Worm (Caenorhabditis elegans) whole organism, L1 larva: ENCODE data around the gene F44A2.7.

ENCODE experiments used
- C16A3.4 ChIP-seq: fragments of 150-350 bp; optimal IDR thresholded peaks from 2 replicates; lab custom pipeline; 2014; ENCODE audit warnings: missing biosample characterization, missing genetic modification characterization
- C34B4.2 ChIP-seq: sonication (generic microtip); optimal IDR thresholded peaks from 2 replicates; lab custom pipeline; 2017; ENCODE audit warnings: mild to moderate bottlenecking, missing genetic modification characterization, missing compliant biosample characterization
- blmp-1 ChIP-seq: fragments of 150-350 bp; optimal IDR thresholded peaks from 2 replicates; lab custom pipeline; 2014; ENCODE audit warnings: missing biosample characterization, missing genetic modification characterization
- ceh-63 ChIP-seq: fragments of 200-800 bp; sonication (Bioruptor generic); optimal IDR thresholded peaks from 2 replicates; lab custom pipeline; 2018; ENCODE audit warnings: mild to moderate bottlenecking, missing genetic modification characterization, missing compliant biosample characterization
- dpl-1 ChIP-seq, 3 experiments: fragments of 150-350 bp in 2 of 3; sonication (generic microtip) in 1 of 3; optimal IDR thresholded peaks; 2 replicates each; lab custom pipeline; 2014 to 2017; ENCODE audit warnings: missing biosample characterization in 3 of 3, missing genetic modification characterization in 3 of 3, missing genetic modification reagents in 3 of 3
- efl-1 ChIP-seq, 4 experiments: fragments of 150-350 bp; optimal IDR thresholded peaks in 3 of 4; peaks in 1 of 4; 1 replicate in 1 of 4; 2 replicates in 3 of 4; lab custom pipeline; 2014; ENCODE audit warnings: missing biosample characterization in 2 of 4, missing genetic modification characterization in 2 of 4, missing genetic modification reagents in 2 of 4
- egl-27 ChIP-seq, 2 experiments: fragments of 150-350 bp in 1 of 2; sonication (generic microtip); optimal IDR thresholded peaks; 3 replicates each; lab custom pipeline; 2017 to 2018; ENCODE audit warnings: missing biosample characterization in 2 of 2, missing genetic modification characterization in 2 of 2, missing genetic modification reagents in 2 of 2
- elt-2 ChIP-seq: sonication (generic microtip); optimal IDR thresholded peaks from 2 replicates; lab custom pipeline; 2016; ENCODE audit warnings: missing genetic modification characterization, mild to moderate bottlenecking, inconsistent platforms, missing compliant biosample characterization, missing genetic modification reagents
- elt-3 ChIP-seq, 6 experiments: fragments of 150-350 bp in 1 of 6; sonication (generic microtip); optimal IDR thresholded peaks; 2 replicates each; lab custom pipeline; 2017 to 2018; ENCODE audit warnings: missing biosample characterization in 6 of 6, missing genetic modification characterization in 6 of 6, inconsistent platforms in 1 of 6
- fkh-8 ChIP-seq: sonication (generic microtip); optimal IDR thresholded peaks from 2 replicates; lab custom pipeline; 2016; ENCODE audit warnings: mild to moderate bottlenecking, missing genetic modification characterization, missing compliant biosample characterization
- hlh-17 ChIP-seq: fragments of 200-800 bp; sonication (Bioruptor generic); optimal IDR thresholded peaks from 2 replicates; lab custom pipeline; 2018; ENCODE audit warnings: missing genetic modification characterization, mild to moderate bottlenecking, missing compliant biosample characterization, moderate library complexity, borderline replicate concordance
- hpl-2 ChIP-seq: fragments of 150-350 bp; optimal IDR thresholded peaks from 2 replicates; lab custom pipeline; 2014; ENCODE audit warnings: missing biosample characterization, missing genetic modification reagents, missing genetic modification characterization
- lin-14 ChIP-seq: fragments of 200-800 bp; sonication (Bioruptor generic); optimal IDR thresholded peaks from 2 replicates; lab custom pipeline; 2018; ENCODE audit warnings: mild to moderate bottlenecking, missing genetic modification characterization, moderate library complexity, missing compliant biosample characterization
- lin-35 ChIP-seq, 2 experiments: fragments of 150-350 bp; optimal IDR thresholded peaks; 2 replicates each; lab custom pipeline; 2014; ENCODE audit warnings: missing biosample characterization in 2 of 2, missing genetic modification characterization in 2 of 2, missing genetic modification reagents in 2 of 2
- lir-3 ChIP-seq: sonication (generic microtip); optimal IDR thresholded peaks from 2 replicates; lab custom pipeline; 2016; ENCODE audit warnings: mild to moderate bottlenecking, missing genetic modification characterization, moderate library complexity, missing compliant biosample characterization; ENCODE audit not compliant: poor library complexity
- lsy-2 ChIP-seq, 2 experiments: fragments of 150-350 bp; optimal IDR thresholded peaks; 2 replicates each; lab custom pipeline; 2014; ENCODE audit warnings: missing biosample characterization in 2 of 2, missing genetic modification characterization in 2 of 2
- mdl-1 ChIP-seq, 2 experiments: fragments of 150-350 bp; optimal IDR thresholded peaks; 2 replicates each; lab custom pipeline; 2014 to 2017; ENCODE audit warnings: missing biosample characterization in 2 of 2, missing genetic modification characterization in 2 of 2, inconsistent platforms in 1 of 2
- nhr-11 ChIP-seq: fragments of 150-350 bp; optimal IDR thresholded peaks from 2 replicates; lab custom pipeline; 2014; ENCODE audit warnings: missing biosample characterization, missing genetic modification characterization
- nhr-19 ChIP-seq: fragments of 200-800 bp; sonication (Bioruptor generic); conservative IDR thresholded peaks from 2 replicates; pipeline ENCODE4 v1.3.6; 2022; ENCODE audit warnings: missing genetic modification characterization, missing compliant biosample characterization
- nhr-20 ChIP-seq: sonication (generic microtip); optimal IDR thresholded peaks from 2 replicates; lab custom pipeline; 2016; ENCODE audit warnings: mild to moderate bottlenecking, missing genetic modification characterization, missing compliant biosample characterization
- nhr-237 ChIP-seq: fragments of 150-350 bp; optimal IDR thresholded peaks from 2 replicates; lab custom pipeline; 2014; ENCODE audit warnings: missing biosample characterization, missing genetic modification characterization
- nhr-71 ChIP-seq: sonication (generic microtip); optimal IDR thresholded peaks from 2 replicates; lab custom pipeline; 2016; ENCODE audit warnings: mild to moderate bottlenecking, missing genetic modification characterization, moderate library complexity, missing compliant biosample characterization
- nhr-85 ChIP-seq: sonication (generic microtip); peaks from one replicate; lab custom pipeline; 2016; ENCODE audit warnings: missing genetic modification characterization, inconsistent platforms, missing compliant biosample characterization
- nhr-90 ChIP-seq: sonication (generic microtip); optimal IDR thresholded peaks from 2 replicates; lab custom pipeline; 2016; ENCODE audit warnings: mild to moderate bottlenecking, missing genetic modification characterization, missing compliant biosample characterization; ENCODE audit not compliant: poor library complexity
- pag-3 ChIP-seq: sonication (generic microtip); optimal IDR thresholded peaks from 2 replicates; lab custom pipeline; 2017; ENCODE audit warnings: missing genetic modification characterization, mild to moderate bottlenecking, missing compliant biosample characterization, antibody characterized with exemption, borderline replicate concordance; ENCODE audit not compliant: insufficient read depth
- pax-3 ChIP-seq: fragments of 200-800 bp; sonication (Bioruptor generic); optimal IDR thresholded peaks from 2 replicates; lab custom pipeline; 2018; ENCODE audit warnings: mild to moderate bottlenecking, missing genetic modification characterization, moderate library complexity, missing compliant biosample characterization
- rnt-1 ChIP-seq: sonication (generic microtip); optimal IDR thresholded peaks from 2 replicates; lab custom pipeline; 2016; ENCODE audit warnings: mild to moderate bottlenecking, missing genetic modification characterization, moderate library complexity, missing compliant biosample characterization
- skn-1 ChIP-seq: fragments of 150-350 bp; optimal IDR thresholded peaks from 2 replicates; lab custom pipeline; 2014; ENCODE audit warnings: missing biosample characterization, missing genetic modification characterization
- snpc-4 ChIP-seq: fragments of 150-350 bp; optimal IDR thresholded peaks from 2 replicates; lab custom pipeline; 2014; ENCODE audit warnings: missing biosample characterization, missing genetic modification characterization
- sptf-1 ChIP-seq: fragments of 150-350 bp; optimal IDR thresholded peaks from 2 replicates; lab custom pipeline; 2014; ENCODE audit warnings: missing biosample characterization, missing genetic modification characterization
- xbp-1 ChIP-seq: sonication (generic microtip); optimal IDR thresholded peaks from 2 replicates; lab custom pipeline; 2016; ENCODE audit warnings: missing genetic modification characterization, missing compliant biosample characterization
- zip-4 ChIP-seq: fragments of 200-800 bp; sonication (Bioruptor generic); optimal IDR thresholded peaks from 2 replicates; lab custom pipeline; 2018; ENCODE audit warnings: mild to moderate bottlenecking, missing genetic modification characterization, moderate library complexity, missing compliant biosample characterization

F44A2.7 gene

DNA sequence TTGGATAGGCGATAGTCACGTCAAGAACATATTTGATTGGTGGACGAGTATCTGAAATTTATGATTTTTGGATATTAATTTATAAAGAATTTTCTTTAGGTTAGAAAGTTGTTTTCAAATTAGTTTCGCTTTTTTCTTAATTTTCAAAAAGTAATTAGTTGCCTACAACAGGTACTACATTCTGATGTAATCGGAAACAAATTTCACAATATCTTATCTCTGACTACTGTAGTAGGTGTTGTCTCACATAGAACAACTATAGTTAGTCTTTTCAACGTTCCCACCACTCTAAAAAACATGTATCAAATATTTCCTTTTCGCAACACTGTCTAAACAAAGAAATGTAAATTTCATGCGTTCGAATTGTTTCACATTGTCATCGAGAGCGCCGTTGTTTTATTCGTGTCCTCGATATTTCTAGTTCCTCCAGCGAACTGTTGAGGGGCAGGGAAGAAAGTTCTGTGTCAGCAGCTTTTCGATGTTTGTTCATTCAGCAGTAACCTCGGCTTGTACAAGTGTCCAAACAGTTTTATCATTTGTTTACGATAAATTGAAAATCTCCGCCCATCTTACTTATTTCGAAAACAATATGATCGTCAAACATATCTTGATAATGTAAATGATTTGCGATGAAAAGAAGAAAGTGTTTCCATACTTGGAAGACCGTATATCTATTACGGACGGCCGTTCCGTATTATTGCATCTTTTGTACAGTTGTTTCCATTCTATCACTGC lies 8.1 kb downstream of the F44A2.7 start:
- TF ChIP-seq efl-1 (optimal IDR thresholded peaks at IDR 0.05; lab: Kevin White, UChicago) = no peak
- peak in 1 of 2 experiments; percentile 63 for TF ChIP-seq efl-1 (GFP tag; optimal IDR thresholded peaks at IDR 0.05 in 1 of 2; lab: Kevin White, UChicago)
- TF ChIP-seq nhr-85 (tag; lab: Kevin White, UChicago) = no peak
- peak; percentile 36 for TF ChIP-seq blmp-1 (tag; lab: Kevin White, UChicago)
- no peak for TF ChIP-seq nhr-11 (tag; lab: Kevin White, UChicago)

DNA sequence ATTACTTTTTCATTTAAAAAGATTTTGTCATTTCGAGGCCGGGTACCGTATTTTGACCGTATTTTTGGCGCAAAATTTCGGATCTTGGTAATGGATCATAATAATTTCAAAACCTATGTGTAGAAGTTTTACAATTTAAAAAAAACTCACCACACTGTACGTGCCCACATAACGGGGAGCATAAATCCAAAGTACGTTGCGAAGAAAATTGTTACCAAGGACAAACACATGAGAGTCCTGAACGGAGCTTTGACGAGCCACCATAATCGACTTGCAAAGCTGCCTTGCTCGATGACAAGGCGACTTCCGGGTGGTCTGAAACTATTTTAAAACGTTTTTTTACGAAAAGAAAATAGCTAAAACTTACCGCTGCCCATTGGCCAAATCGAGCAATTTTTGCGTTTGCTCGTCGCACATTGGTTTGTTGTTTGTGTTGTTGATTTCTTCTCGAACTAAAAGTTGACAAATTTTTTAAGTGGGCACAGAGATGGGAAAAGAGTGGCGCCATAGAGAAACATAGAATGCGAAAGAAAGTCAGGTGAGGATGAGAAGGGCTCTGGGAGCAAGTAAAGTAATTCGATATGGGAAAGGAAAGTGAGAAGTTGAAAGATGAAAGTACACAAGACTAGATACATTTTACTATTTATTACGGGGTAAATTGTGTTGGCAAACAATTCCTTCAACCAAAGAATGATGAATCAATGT lies 11.5 kb downstream of the F44A2.7 start:
- no peak for TF ChIP-seq C34B4.2 (tag; lab: Kevin White, UChicago)
- no peak for TF ChIP-seq nhr-237
- no peak for TF ChIP-seq fkh-8 (tag; lab: Kevin White, UChicago)
- no peak for TF ChIP-seq elt-2
- no peak for TF ChIP-seq mdl-1 (tag; optimal IDR thresholded peaks at IDR 0.05; lab: Kevin White, UChicago)
- TF ChIP-seq nhr-90 = no peak
- no peak for TF ChIP-seq xbp-1 (tag; lab: Kevin White, UChicago)
- TF ChIP-seq skn-1 = no peak
- TF ChIP-seq hlh-17 (GFP tag; lab: Kevin White, UChicago) = no peak
- TF ChIP-seq ceh-63 (GFP tag; lab: Kevin White, UChicago) = no peak
- TF ChIP-seq nhr-19 = no peak

DNA sequence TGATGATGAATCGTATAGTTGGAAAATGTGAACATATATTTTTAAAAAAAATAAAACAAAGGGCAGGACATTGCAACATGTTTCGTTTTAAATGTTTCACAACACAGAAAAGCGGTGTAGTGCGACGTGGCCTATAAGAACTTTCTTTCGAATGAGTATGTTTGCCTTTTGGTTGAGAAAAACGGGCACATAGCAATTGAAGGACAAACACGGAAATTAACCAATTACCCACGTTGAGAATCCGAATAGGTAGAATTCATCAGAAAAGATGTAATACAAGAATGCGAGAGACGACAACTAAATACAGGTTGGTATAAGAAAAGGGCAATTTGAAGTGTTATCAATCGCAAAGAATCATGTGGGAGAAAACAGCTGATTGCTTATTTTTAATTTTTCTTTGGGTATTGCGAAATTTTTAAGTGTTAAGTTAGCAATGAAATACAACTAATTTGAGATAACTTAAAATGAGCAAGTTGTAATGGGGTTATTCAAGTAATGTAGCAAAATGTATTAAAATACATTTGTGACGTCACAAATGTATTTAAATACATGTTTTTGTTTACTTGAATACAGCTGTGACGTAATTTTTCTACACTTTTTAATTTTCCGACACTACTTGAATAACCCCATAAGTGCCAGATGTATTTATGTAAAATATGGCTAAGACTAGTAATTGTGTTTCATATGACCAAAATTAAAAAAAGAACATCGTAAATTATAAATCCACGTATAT lies 12.2 kb downstream of the F44A2.7 start, which contains the start of gene acl-14:
Gene acl-14 (minus strand): TSS at position 316 of the 733 bp plus-strand sequence.
- TF ChIP-seq pax-3 (tag; lab: Kevin White, UChicago) (peak; percentile 4), blmp-1 (tag; lab: Kevin White, UChicago) (peak; percentile 55), elt-2 (peak; percentile 19), pag-3 (tag; lab: Kevin White, UChicago) (peak; percentile 37), C16A3.4 (tag; lab: Kevin White, UChicago) (no peak), C34B4.2 (tag; lab: Kevin White, UChicago) (no peak), nhr-71 (tag; lab: Kevin White, UChicago) (peak; percentile 21), nhr-237 (no peak), zip-4 (GFP tag; lab: Kevin White, UChicago) (peak; percentile 71), skn-1 (peak; percentile 23), rnt-1 (tag; lab: Kevin White, UChicago) (no peak), lin-14 (GFP tag; lab: Kevin White, UChicago) (peak; percentile 33), efl-1 (optimal IDR thresholded peaks at IDR 0.05; lab: Kevin White, UChicago) (no peak), efl-1 (GFP tag; optimal IDR thresholded peaks at IDR 0.05 in 1 of 2; lab: Kevin White, UChicago) (peak in 1 of 2 experiments; percentile 45), hpl-2 (no peak), lin-35 (GFP tag; optimal IDR thresholded peaks at IDR 0.05; lab: Kevin White, UChicago) (peak in 1 of 2 experiments; percentile 32), nhr-85 (tag; lab: Kevin White, UChicago) (peak; percentile 89), nhr-20 (tag; lab: Kevin White, UChicago) (peak; percentile 12), snpc-4 (tag; lab: Kevin White, UChicago) (no peak), elt-3 (tag; optimal IDR thresholded peaks at IDR 0.05; lab: Kevin White, UChicago) (peak in 2 of 6 experiments; percentile 26 to 84)
- TF ChIP-seq, all 84 proteins: peak for 13

DNA sequence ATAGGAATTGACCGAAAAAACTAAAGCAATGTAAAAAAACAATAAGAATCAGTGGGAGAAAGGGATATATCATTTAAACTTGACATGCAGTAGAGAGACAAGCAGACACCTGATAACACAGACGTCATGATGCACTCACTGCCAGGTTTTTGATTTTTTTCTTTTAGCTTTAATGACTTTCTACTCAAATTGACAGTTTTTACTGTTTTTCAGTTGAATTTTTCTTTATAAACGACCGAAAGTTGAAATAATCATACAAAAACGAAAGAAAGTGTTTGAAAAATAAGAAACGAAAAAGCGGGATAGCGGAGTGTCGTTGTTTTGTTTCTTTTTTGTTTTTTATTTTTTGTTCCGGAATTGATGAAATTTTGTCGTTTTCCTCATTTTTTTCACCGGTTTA lies 12.9 kb downstream of the F44A2.7 start, which contains the start of gene ucp-4:
Gene ucp-4 (plus strand): TSS at position 83 of the 400 bp plus-strand sequence.
- TF ChIP-seq sptf-1 (tag; lab: Kevin White, UChicago) (no peak), dpl-1 (GFP tag; optimal IDR thresholded peaks at IDR 0.05; lab: Kevin White, UChicago) (peak in 1 of 3 experiments; percentile 24), nhr-20 (tag; lab: Kevin White, UChicago) (no peak), skn-1 (no peak), lir-3 (tag; lab: Kevin White, UChicago) (no peak), egl-27 (tag; optimal IDR thresholded peaks at IDR 0.05; lab: Kevin White, UChicago) (no peak), nhr-85 (tag; lab: Kevin White, UChicago) (peak; percentile 11), lin-14 (GFP tag; lab: Kevin White, UChicago) (peak; percentile 23), blmp-1 (tag; lab: Kevin White, UChicago) (peak; percentile 44), nhr-71 (tag; lab: Kevin White, UChicago) (no peak), lsy-2 (tag; optimal IDR thresholded peaks at IDR 0.05; lab: Kevin White, UChicago) (peak in 1 of 2 experiments; percentile 9)
- TF ChIP-seq, all 84 proteins: peak for 5
